Worm (Caenorhabditis elegans) whole organism, early embryonic: ENCODE measurements around the gene sym-3.
A peak's percentile ranks its signal among the peaks of the same experiment; 100 is the strongest.

ENCODE experiments used
- B0310.2 ChIP-seq: sonication (generic microtip); optimal IDR thresholded peaks from 2 replicates; lab custom pipeline; 2016; ENCODE audit warnings: mild to moderate bottlenecking, missing genetic modification characterization, missing compliant biosample characterization
- F13C5.2 ChIP-seq: sonication (generic microtip); optimal IDR thresholded peaks from 2 replicates; lab custom pipeline; 2017; ENCODE audit warnings: mild to moderate bottlenecking, missing genetic modification characterization, inconsistent platforms, missing compliant biosample characterization
- aly-1 ChIP-seq: sonication (generic microtip); optimal IDR thresholded peaks from 2 replicates; lab custom pipeline; 2016; ENCODE audit warnings: missing genetic modification characterization, missing compliant biosample characterization
- ama-1 ChIP-seq: fragments of 150-350 bp; optimal IDR thresholded peaks from 2 replicates; lab custom pipeline; 2014
- ceh-13 ChIP-seq: fragments of 200-800 bp; sonication (Bioruptor generic); optimal IDR thresholded peaks from 2 replicates; lab custom pipeline; 2018; ENCODE audit warnings: mild to moderate bottlenecking, missing genetic modification characterization, missing compliant biosample characterization
- ceh-36 ChIP-seq: sonication (generic microtip); optimal IDR thresholded peaks from 2 replicates; lab custom pipeline; 2016; ENCODE audit warnings: missing genetic modification characterization, inconsistent platforms, missing compliant biosample characterization
- ets-7 ChIP-seq: sonication (generic microtip); optimal IDR thresholded peaks from 2 replicates; lab custom pipeline; 2016; ENCODE audit warnings: missing genotype, missing genetic modification characterization, missing compliant biosample characterization
- flt-1 ChIP-seq: fragments of 200-800 bp; sonication (Bioruptor generic); IDR thresholded peaks from 2 replicates; pipeline ENCODE4 v1.3.6; 2022; ENCODE audit warnings: missing genetic modification characterization, missing compliant biosample characterization
- hmbx-1 ChIP-seq: sonication (generic microtip); optimal IDR thresholded peaks from 2 replicates; lab custom pipeline; 2016; ENCODE audit warnings: mild to moderate bottlenecking, missing genetic modification characterization, missing compliant biosample characterization
- hmg-4 ChIP-seq: fragments of 200-800 bp; sonication (Bioruptor generic); optimal IDR thresholded peaks from 2 replicates; lab custom pipeline; 2018; ENCODE audit warnings: mild to moderate bottlenecking, missing genetic modification characterization, missing compliant biosample characterization
- hnd-1 ChIP-seq: sonication (generic microtip); optimal IDR thresholded peaks from 2 replicates; lab custom pipeline; 2016; ENCODE audit warnings: missing genetic modification characterization, missing compliant biosample characterization
- pes-1 ChIP-seq: fragments of 200-800 bp; sonication (Bioruptor generic); IDR thresholded peaks from 2 replicates; pipeline ENCODE4 v1.3.6; 2022; ENCODE audit warnings: missing genetic modification reagents, missing genetic modification characterization, missing compliant biosample characterization
- scrt-1 ChIP-seq: fragments of 200-800 bp; sonication (Bioruptor generic); IDR thresholded peaks from 2 replicates; pipeline ENCODE4 v1.3.6; 2022; ENCODE audit warnings: missing genetic modification characterization, missing compliant biosample characterization
- sea-1 ChIP-seq: fragments of 200-800 bp; sonication (Bioruptor generic); conservative IDR thresholded peaks from 2 replicates; pipeline ENCODE4 v1.3.6; 2022; ENCODE audit warnings: missing genetic modification characterization, missing compliant biosample characterization
- tbx-11 ChIP-seq: fragments of 200-800 bp; sonication (Bioruptor generic); IDR thresholded peaks from 2 replicates; pipeline ENCODE4 v1.3.6; 2022; ENCODE audit warnings: missing genetic modification characterization, missing compliant biosample characterization
- tbx-37 ChIP-seq: fragments of 200-800 bp; sonication (Bioruptor generic); conservative IDR thresholded peaks from 2 replicates; pipeline ENCODE4 v1.3.6; 2022; ENCODE audit warnings: missing genetic modification reagents, missing genetic modification characterization, missing compliant biosample characterization
- tra-4 ChIP-seq: sonication (generic microtip); optimal IDR thresholded peaks from 2 replicates; lab custom pipeline; 2017; ENCODE audit warnings: missing genetic modification characterization, missing compliant biosample characterization

Gene sym-3

DNA sequence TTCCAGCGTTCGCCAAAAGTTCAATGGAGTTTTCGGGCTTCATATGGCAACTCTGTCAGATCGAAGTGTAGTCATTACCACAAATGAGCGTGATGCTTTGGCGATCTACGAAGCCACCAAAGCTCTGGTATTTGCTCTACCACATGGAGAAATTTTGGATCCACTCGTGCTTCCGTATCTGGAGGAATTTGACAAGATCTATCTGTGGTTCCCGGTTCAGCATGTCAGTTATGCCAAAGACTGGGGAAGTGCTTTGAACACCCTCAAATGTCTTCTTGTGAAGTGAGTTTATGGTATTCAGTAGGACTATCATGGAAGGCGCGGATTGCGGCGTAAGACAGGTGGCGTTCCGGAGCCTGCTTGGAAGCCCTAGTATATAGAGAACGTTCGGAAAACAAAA lies 20.9 kb downstream of the sym-3 start:
- TF ChIP-seq sea-1 (GFP tag; lab: Robert Waterston, UW), result no peak
- TF ChIP-seq pes-1, result no peak
- TF ChIP-seq hmbx-1, result no peak
- no peak for TF ChIP-seq ceh-36 (tag; lab: Kevin White, UChicago)
- TF ChIP-seq aly-1 (tag; lab: Kevin White, UChicago), result no peak
- no peak for TF ChIP-seq tbx-37 (GFP tag; lab: Robert Waterston, UW)
- no peak for TF ChIP-seq flt-1
- no peak for TF ChIP-seq hnd-1 (tag; lab: Kevin White, UChicago)
- TF ChIP-seq ama-1 (lab: Kevin White, UChicago), result no peak
- TF ChIP-seq F13C5.2 (tag; lab: Kevin White, UChicago), result no peak
- no peak for TF ChIP-seq B0310.2
- TF ChIP-seq hmg-4 (GFP tag; lab: Kevin White, UChicago), result no peak
- TF ChIP-seq ceh-13 (GFP tag; lab: Kevin White, UChicago), result no peak
- TF ChIP-seq tra-4 (tag; lab: Kevin White, UChicago), result no peak
- TF ChIP-seq ets-7 (tag; lab: Kevin White, UChicago), result no peak
- no peak for TF ChIP-seq tbx-11 (GFP tag; lab: Robert Waterston, UW)
- no peak for TF ChIP-seq scrt-1 (GFP tag; lab: Robert Waterston, UW)

DNA sequence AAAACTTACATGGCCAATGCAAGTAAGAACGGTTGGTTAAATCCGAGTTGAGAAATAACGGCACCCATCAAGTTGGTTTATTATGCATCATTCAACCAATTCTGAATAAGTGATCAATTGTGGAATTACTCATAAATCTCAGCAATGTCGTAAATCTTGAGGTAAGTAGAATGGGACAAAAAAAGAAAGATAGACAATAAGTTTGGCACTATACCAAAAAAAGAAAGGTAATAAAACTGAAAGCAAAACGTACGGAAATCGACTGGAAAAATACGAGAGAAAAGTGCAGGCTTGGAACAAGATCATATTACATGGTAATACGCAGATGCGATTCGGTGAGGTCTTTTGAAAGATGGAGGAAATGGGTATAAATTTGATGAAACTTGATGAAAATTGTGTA lies 25.1 kb downstream of the sym-3 start, which contains the start of gene F46G11.4:
Gene F46G11.4 (minus strand): TSS at position 101 of the 400 bp plus-strand sequence.
- TF ChIP-seq F13C5.2 (tag; lab: Kevin White, UChicago) (no peak), hmg-4 (GFP tag; lab: Kevin White, UChicago) (no peak)

DNA sequence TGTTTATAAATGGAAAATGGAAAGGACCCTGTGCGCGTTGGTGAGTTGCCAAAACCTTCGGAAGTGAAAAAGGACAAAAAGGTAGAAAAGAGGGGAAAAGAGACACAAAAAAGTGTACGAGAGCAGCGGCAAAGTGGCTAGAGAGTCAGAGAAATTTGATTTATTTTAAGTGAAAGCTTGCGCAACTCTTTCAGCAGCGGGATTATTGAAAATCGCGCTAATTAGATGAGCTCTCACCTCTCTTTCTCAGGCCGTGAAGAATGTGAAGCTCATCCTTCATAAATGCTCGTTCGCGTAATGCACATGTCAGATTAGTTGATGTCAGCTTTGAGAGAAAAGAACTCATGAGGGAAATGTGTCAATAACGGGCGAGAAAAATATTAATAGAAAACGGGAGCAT lies 25.7 kb downstream of the sym-3 start:
- TF ChIP-seq F13C5.2 (tag; lab: Kevin White, UChicago) (no peak), scrt-1 (GFP tag; lab: Robert Waterston, UW) (no peak), hnd-1 (tag; lab: Kevin White, UChicago) (no peak)

DNA sequence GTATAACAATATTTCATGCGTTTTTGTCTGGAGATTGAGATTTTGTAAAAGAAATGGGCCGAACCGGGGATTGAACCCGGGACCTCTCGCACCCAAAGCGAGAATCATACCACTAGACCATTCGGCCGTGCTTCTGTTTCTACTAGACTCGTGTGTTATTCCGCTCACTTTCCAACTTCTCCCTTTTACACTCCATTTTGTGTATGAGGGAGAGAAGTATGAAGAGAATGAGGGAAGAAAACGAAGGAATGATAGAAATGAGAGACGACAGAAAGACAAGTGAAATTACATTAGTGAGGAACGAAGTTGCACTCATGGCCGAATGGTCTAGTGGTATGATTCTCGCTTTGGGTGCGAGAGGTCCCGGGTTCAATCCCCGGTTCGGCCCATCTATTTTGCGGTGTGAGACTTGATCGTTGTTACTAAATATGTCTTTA lies 27.6 kb downstream of the sym-3 start:
- TF ChIP-seq tra-4 (tag; lab: Kevin White, UChicago) (peak; percentile 24), hnd-1 (tag; lab: Kevin White, UChicago) (peak; percentile 84), ets-7 (tag; lab: Kevin White, UChicago) (peak; percentile 60), ceh-13 (GFP tag; lab: Kevin White, UChicago) (peak; percentile 46), pes-1 (peak; percentile 85), ceh-36 (tag; lab: Kevin White, UChicago) (peak; percentile 68), F13C5.2 (tag; lab: Kevin White, UChicago) (peak; percentile 96), sea-1 (GFP tag; lab: Robert Waterston, UW) (peak; percentile 88), hmg-4 (GFP tag; lab: Kevin White, UChicago) (peak; percentile 88), aly-1 (tag; lab: Kevin White, UChicago) (peak; percentile 39), ama-1 (lab: Kevin White, UChicago) (no peak), scrt-1 (GFP tag; lab: Robert Waterston, UW) (peak; percentile 88), tbx-11 (GFP tag; lab: Robert Waterston, UW) (peak; percentile 89), hmbx-1 (peak; percentile 21), flt-1 (peak; percentile 54), tbx-37 (GFP tag; lab: Robert Waterston, UW) (peak; percentile 76), B0310.2 (peak; percentile 66)

DNA sequence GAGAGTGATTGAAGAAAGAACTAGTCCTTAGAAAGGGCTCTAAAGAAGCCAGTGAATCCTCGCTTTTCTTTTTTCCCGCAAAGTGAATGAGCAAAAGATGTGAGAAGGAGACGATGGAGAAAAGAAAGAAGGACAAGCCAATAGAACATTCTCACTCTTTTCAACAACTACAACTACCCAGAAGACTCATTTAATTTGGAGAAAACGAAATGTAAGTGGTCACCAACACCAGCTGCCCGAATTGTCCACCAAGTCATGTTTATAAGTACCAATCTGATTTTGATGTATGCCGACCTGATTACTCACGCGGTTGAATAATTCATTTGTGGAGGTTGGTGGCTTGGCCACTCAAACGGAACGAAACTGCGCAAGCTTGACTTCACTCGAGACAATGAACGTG lies 29.0 kb downstream of the sym-3 start:
- TF ChIP-seq hnd-1 (tag; lab: Kevin White, UChicago), result no peak

DNA sequence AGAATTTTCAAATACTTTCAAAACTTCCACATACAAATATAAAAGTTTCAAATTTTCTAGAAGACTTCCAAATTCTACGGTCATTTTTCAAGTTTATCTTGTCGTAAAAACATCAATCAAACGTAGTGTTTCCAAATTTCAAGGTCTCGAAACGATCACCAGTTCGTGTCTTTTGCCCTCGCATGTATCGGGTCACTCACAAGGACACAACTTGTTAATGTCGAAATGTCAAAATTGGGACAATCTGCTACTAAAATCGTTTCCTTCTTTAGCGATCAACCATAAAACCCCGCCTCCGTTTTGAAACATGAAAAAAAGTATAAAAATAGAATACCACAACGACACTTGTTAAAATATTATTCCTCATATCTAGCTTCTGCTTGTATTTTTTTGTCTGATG lies 29.9 kb downstream of the sym-3 start:
- TF ChIP-seq tra-4 (tag; lab: Kevin White, UChicago), result no peak
- TF ChIP-seq hmbx-1, result no peak

DNA sequence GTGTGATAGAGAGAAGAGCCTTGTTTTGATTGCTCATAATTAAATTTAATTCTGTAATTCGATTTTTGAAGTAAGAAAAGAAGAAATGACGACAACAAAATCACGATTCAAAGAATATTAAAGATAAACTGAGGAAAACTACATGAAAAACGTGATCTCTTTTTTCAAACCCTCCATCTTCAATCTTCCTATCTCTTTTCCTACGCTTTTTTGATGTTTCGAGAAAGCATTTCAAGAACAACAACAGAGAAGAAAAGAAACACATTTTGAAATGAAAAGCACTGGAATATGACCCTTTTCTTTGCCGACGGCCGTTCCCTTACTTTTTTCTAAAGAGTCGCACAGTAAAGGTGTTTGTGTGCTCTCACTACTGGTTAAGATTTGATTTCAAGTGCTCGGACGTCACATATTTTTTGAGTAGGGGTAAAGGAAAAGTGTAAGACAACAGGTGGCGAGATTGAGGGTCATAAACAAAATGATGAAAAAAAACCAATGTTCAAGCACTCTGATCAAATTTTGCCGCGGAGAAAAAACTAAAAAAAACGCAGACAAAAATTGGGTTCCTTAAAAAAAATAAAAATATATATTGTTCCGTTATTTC lies 32.4 kb downstream of the sym-3 start, which contains the start of gene F13D11.3:
Gene F13D11.3 (minus strand): TSS at position 51 of the 601 bp plus-strand sequence.
- TF ChIP-seq ama-1 (lab: Kevin White, UChicago), result no peak

DNA sequence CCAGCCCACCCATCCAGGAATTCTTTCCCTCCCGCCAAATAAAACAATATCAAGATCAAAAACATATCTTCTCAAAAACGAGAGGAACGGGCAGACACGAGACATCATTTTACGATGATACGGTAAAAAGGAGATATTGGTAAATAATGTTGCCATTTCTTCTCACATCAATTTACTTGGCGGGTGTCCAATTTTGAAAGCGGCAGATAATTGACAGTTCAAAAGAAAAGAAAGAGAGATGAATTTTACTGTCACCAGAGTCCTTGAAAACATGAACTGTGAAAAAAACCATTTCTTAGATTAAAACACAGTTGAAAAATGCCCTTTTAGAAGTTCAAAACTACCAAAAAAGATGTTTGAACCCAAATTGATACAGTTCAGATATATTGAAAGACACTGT lies 37.1 kb downstream of the sym-3 start:
- no peak for TF ChIP-seq hmg-4 (GFP tag; lab: Kevin White, UChicago)
- TF ChIP-seq F13C5.2 (tag; lab: Kevin White, UChicago), result no peak
- TF ChIP-seq hnd-1 (tag; lab: Kevin White, UChicago), result no peak
- TF ChIP-seq ceh-13 (GFP tag; lab: Kevin White, UChicago), result no peak
- TF ChIP-seq pes-1, result no peak
- TF ChIP-seq aly-1 (tag; lab: Kevin White, UChicago), result no peak
- TF ChIP-seq tbx-11 (GFP tag; lab: Robert Waterston, UW), result no peak
- no peak for TF ChIP-seq tbx-37 (GFP tag; lab: Robert Waterston, UW)
- no peak for TF ChIP-seq hmbx-1
- no peak for TF ChIP-seq B0310.2
- no peak for TF ChIP-seq tra-4 (tag; lab: Kevin White, UChicago)
- no peak for TF ChIP-seq sea-1 (GFP tag; lab: Robert Waterston, UW)
- no peak for TF ChIP-seq scrt-1 (GFP tag; lab: Robert Waterston, UW)
- no peak for TF ChIP-seq ets-7 (tag; lab: Kevin White, UChicago)
- TF ChIP-seq flt-1, result no peak
- TF ChIP-seq ama-1 (lab: Kevin White, UChicago), result no peak
- TF ChIP-seq ceh-36 (tag; lab: Kevin White, UChicago), result no peak
